Worm (Caenorhabditis elegans) whole organism, L3 larva: Measurements from ENCODE around the gene Y46G5A.22.

Experiments
- R02D3.7 ChIP-seq: fragments of 150-350 bp; optimal IDR thresholded peaks from 2 replicates; lab custom pipeline; 2014; ENCODE audit warnings: missing biosample characterization, missing genetic modification characterization
- ZK546.5 ChIP-seq: sonication (generic microtip); optimal IDR thresholded peaks from 2 replicates; lab custom pipeline; 2017; ENCODE audit warnings: missing biosample characterization, missing genetic modification characterization
- aly-2 ChIP-seq: fragments of 150-350 bp; optimal IDR thresholded peaks from 2 replicates; lab custom pipeline; 2014; ENCODE audit warnings: missing biosample characterization, missing genetic modification characterization
- ama-1 ChIP-seq: fragments of 150-350 bp; optimal IDR thresholded peaks from 2 replicates; lab custom pipeline; 2018
- ceh-16 ChIP-seq: sonication (generic microtip); optimal IDR thresholded peaks from 2 replicates; lab custom pipeline; 2017; ENCODE audit warnings: missing biosample characterization, missing genetic modification characterization
- ceh-28 ChIP-seq: fragments of 150-350 bp; optimal IDR thresholded peaks from 2 replicates; lab custom pipeline; 2014; ENCODE audit warnings: missing biosample characterization, missing genetic modification reagents, missing genetic modification characterization
- ceh-82 ChIP-seq: fragments of 150-350 bp; optimal IDR thresholded peaks from 2 replicates; lab custom pipeline; 2014; ENCODE audit warnings: missing biosample characterization, missing genetic modification characterization
- ceh-9 ChIP-seq: sonication (generic microtip); optimal IDR thresholded peaks from 2 replicates; lab custom pipeline; 2018; ENCODE audit warnings: missing biosample characterization, missing genetic modification characterization
- daf-12 ChIP-seq: fragments of 150-350 bp; optimal IDR thresholded peaks from 2 replicates; lab custom pipeline; 2014; ENCODE audit warnings: missing biosample characterization, missing genetic modification reagents, missing genetic modification characterization
- egl-27 ChIP-seq: sonication (generic microtip); optimal IDR thresholded peaks from 4 replicates; lab custom pipeline; 2017; ENCODE audit warnings: missing biosample characterization, missing genetic modification reagents, missing genetic modification characterization
- egl-5 ChIP-seq: fragments of 150-350 bp; optimal IDR thresholded peaks from 2 replicates; lab custom pipeline; 2017; ENCODE audit warnings: missing biosample characterization, missing genetic modification reagents, missing genetic modification characterization, inconsistent platforms
- elt-1 ChIP-seq: fragments of 150-350 bp; optimal IDR thresholded peaks from 2 replicates; lab custom pipeline; 2014; ENCODE audit warnings: missing biosample characterization, missing genetic modification characterization
- elt-2 ChIP-seq: sonication (generic microtip); optimal IDR thresholded peaks from 2 replicates; lab custom pipeline; 2016; ENCODE audit warnings: missing genetic modification reagents, mild to moderate bottlenecking, missing genetic modification characterization, missing compliant biosample characterization
- elt-3 ChIP-seq, 3 experiments: fragments of 150-350 bp in 1 of 3; sonication (generic microtip) in 2 of 3; optimal IDR thresholded peaks; 2 replicates in 2 of 3; 4 replicates in 1 of 3; lab custom pipeline; 2014 to 2017; ENCODE audit warnings: missing biosample characterization in 3 of 3, missing genetic modification characterization in 3 of 3
- eor-1 ChIP-seq, 2 experiments: fragments of 150-350 bp; optimal IDR thresholded peaks; 2 replicates each; lab custom pipeline; 2014 to 2018; ENCODE audit warnings: missing biosample characterization in 2 of 2, missing genetic modification characterization in 2 of 2
- fkh-10 ChIP-seq: sonication (generic microtip); optimal IDR thresholded peaks from 2 replicates; lab custom pipeline; 2017; ENCODE audit warnings: missing biosample characterization, missing genetic modification reagents, missing genetic modification characterization
- fkh-2 ChIP-seq: fragments of 150-350 bp; optimal IDR thresholded peaks from 2 replicates; lab custom pipeline; 2014; ENCODE audit warnings: missing biosample characterization, missing genetic modification reagents, missing genetic modification characterization
- fos-1 ChIP-seq: fragments of 150-350 bp; optimal IDR thresholded peaks from 2 replicates; lab custom pipeline; 2014; ENCODE audit warnings: missing biosample characterization, missing genetic modification characterization
- hmg-11 ChIP-seq: sonication (generic microtip); optimal IDR thresholded peaks from 2 replicates; lab custom pipeline; 2016; ENCODE audit warnings: missing genetic modification characterization, missing compliant biosample characterization
- jun-1 ChIP-seq: fragments of 150-350 bp; optimal IDR thresholded peaks from 2 replicates; lab custom pipeline; 2014; ENCODE audit warnings: missing biosample characterization, missing genetic modification reagents, missing genetic modification characterization
- lin-15B ChIP-seq: fragments of 150-350 bp; optimal IDR thresholded peaks from 2 replicates; lab custom pipeline; 2014; ENCODE audit warnings: missing biosample characterization, missing genetic modification characterization
- lin-39 ChIP-seq: fragments of 150-350 bp; optimal IDR thresholded peaks from 2 replicates; lab custom pipeline; 2018; ENCODE audit warnings: missing biosample characterization, missing genetic modification reagents, missing genetic modification characterization
- lsy-12 ChIP-seq: sonication (generic microtip); optimal IDR thresholded peaks from 2 replicates; lab custom pipeline; 2016; ENCODE audit warnings: mild to moderate bottlenecking, missing genetic modification characterization, missing compliant biosample characterization
- mdl-1 ChIP-seq: fragments of 150-350 bp; optimal IDR thresholded peaks from 2 replicates; lab custom pipeline; 2014; ENCODE audit warnings: missing biosample characterization, missing genetic modification characterization
- mml-1 ChIP-seq: fragments of 150-350 bp; sonication (generic microtip); optimal IDR thresholded peaks from 3 replicates; lab custom pipeline; 2014; ENCODE audit warnings: missing biosample characterization, missing genetic modification characterization
- nfya-1 ChIP-seq: sonication (generic microtip); optimal IDR thresholded peaks from 2 replicates; lab custom pipeline; 2017; ENCODE audit warnings: missing genetic modification characterization, mild to moderate bottlenecking, missing compliant biosample characterization, antibody characterized with exemption, moderate library complexity; ENCODE audit not compliant: insufficient read depth
- nhr-11 ChIP-seq: fragments of 150-350 bp; optimal IDR thresholded peaks from 2 replicates; lab custom pipeline; 2014; ENCODE audit warnings: missing biosample characterization, missing genetic modification characterization
- nhr-12 ChIP-seq: fragments of 150-350 bp; optimal IDR thresholded peaks from 2 replicates; lab custom pipeline; 2014; ENCODE audit warnings: missing biosample characterization, missing genetic modification characterization
- nhr-23 ChIP-seq: fragments of 150-350 bp; optimal IDR thresholded peaks from 2 replicates; lab custom pipeline; 2014; ENCODE audit warnings: missing biosample characterization, missing genetic modification reagents, missing genetic modification characterization
- nhr-237 ChIP-seq: fragments of 150-350 bp; optimal IDR thresholded peaks from 2 replicates; lab custom pipeline; 2014; ENCODE audit warnings: missing biosample characterization, missing genetic modification characterization
- nhr-25 ChIP-seq: sonication (generic microtip); optimal IDR thresholded peaks from 2 replicates; lab custom pipeline; 2017; ENCODE audit warnings: missing biosample characterization, missing genetic modification characterization
- nhr-28 ChIP-seq: fragments of 150-350 bp; optimal IDR thresholded peaks from 2 replicates; lab custom pipeline; 2014; ENCODE audit warnings: missing biosample characterization, missing genetic modification characterization
- nhr-43 ChIP-seq: sonication (generic microtip); optimal IDR thresholded peaks from 2 replicates; lab custom pipeline; 2016; ENCODE audit warnings: mild to moderate bottlenecking, missing genetic modification characterization, missing compliant biosample characterization; ENCODE audit not compliant: poor library complexity, severe bottlenecking
- nhr-67 ChIP-seq: fragments of 150-350 bp; optimal IDR thresholded peaks from 2 replicates; lab custom pipeline; 2014; ENCODE audit warnings: missing biosample characterization, missing genetic modification characterization
- nhr-76 ChIP-seq: fragments of 150-350 bp; sonication (generic microtip); optimal IDR thresholded peaks from 5 replicates; lab custom pipeline; 2014; ENCODE audit warnings: missing biosample characterization, missing genetic modification characterization
- nhr-77 ChIP-seq: fragments of 150-350 bp; optimal IDR thresholded peaks from 2 replicates; lab custom pipeline; 2014; ENCODE audit warnings: missing biosample characterization, missing genetic modification characterization
- pha-4 ChIP-seq: fragments of 150-350 bp; optimal IDR thresholded peaks from 2 replicates; lab custom pipeline; 2014; ENCODE audit warnings: missing biosample characterization, missing genetic modification reagents, missing genetic modification characterization
- pqm-1 ChIP-seq: fragments of 150-350 bp; optimal IDR thresholded peaks from 2 replicates; lab custom pipeline; 2017; ENCODE audit warnings: missing biosample characterization, missing genetic modification characterization, inconsistent platforms
- sea-2 ChIP-seq: fragments of 150-350 bp; sonication (generic microtip); optimal IDR thresholded peaks from 4 replicates; lab custom pipeline; 2014; ENCODE audit warnings: missing biosample characterization, missing genetic modification reagents, missing genetic modification characterization
- skn-1 ChIP-seq: fragments of 150-350 bp; optimal IDR thresholded peaks from 2 replicates; lab custom pipeline; 2014; ENCODE audit warnings: missing biosample characterization, missing genetic modification characterization
- snpc-4 ChIP-seq: fragments of 150-350 bp; optimal IDR thresholded peaks from 2 replicates; lab custom pipeline; 2014; ENCODE audit warnings: missing biosample characterization, missing genetic modification characterization
- tbx-2 ChIP-seq: sonication (generic microtip); optimal IDR thresholded peaks from 2 replicates; lab custom pipeline; 2016; ENCODE audit warnings: mild to moderate bottlenecking, missing genetic modification characterization, missing compliant biosample characterization
- unc-39 ChIP-seq: sonication (generic microtip); optimal IDR thresholded peaks from 4 replicates; lab custom pipeline; 2017; ENCODE audit warnings: missing biosample characterization, missing genetic modification characterization
- unc-62 ChIP-seq: fragments of 150-350 bp; sonication (generic microtip); optimal IDR thresholded peaks from 4 replicates; lab custom pipeline; 2014; ENCODE audit warnings: missing biosample characterization, missing genetic modification reagents, missing genetic modification characterization
- zag-1 ChIP-seq: fragments of 150-350 bp; optimal IDR thresholded peaks from 2 replicates; lab custom pipeline; 2014; ENCODE audit warnings: missing biosample characterization, missing genetic modification characterization
- ztf-11 ChIP-seq: fragments of 150-350 bp; optimal IDR thresholded peaks from 2 replicates; lab custom pipeline; 2014; ENCODE audit warnings: missing biosample characterization, missing genetic modification characterization
- ztf-4 ChIP-seq: fragments of 150-350 bp; optimal IDR thresholded peaks from 2 replicates; lab custom pipeline; 2014; ENCODE audit warnings: missing biosample characterization, missing genetic modification characterization

The Y46G5A.22 gene

DNA sequence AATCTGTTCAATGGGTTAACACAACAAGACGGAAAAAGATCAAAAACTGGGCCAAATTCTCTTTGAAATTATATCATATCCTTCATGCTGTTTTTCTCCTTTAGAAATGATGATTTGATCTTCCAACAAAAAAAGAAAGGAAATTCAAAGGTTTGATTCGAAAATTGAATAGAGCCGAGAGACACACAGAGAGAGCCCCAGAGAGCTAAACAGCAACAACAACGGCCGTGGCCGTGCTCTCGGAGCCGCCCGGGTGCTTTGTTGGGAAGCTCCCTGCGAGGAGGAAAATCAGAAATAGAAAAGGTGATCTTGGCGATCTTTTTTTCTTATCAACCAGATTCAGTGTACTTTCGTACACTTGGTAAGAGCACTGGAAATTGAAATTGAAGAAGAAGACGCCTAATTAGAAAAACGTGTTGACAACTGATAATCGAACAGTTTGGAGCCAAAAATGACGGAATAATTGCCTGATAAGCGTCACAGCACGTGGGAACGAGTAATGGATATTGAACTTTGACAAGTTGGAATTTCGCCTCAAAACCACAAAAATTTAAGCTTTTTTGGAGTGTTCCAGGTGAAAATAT lies 21.1 kb downstream of the Y46G5A.22 start:
- TF ChIP-seq nhr-28 (tag; lab: Kevin White, UChicago) (no peak), nhr-43 (peak; percentile 16), nhr-12 (tag; lab: Kevin White, UChicago) (no peak), ceh-9 (tag; lab: Kevin White, UChicago) (no peak), elt-2 (tag; lab: Kevin White, UChicago) (peak; percentile 88), sea-2 (GFP tag; lab: Kevin White, UChicago) (no peak), unc-39 (tag; lab: Kevin White, UChicago) (no peak), nfya-1 (tag; lab: Kevin White, UChicago) (peak; percentile 6), skn-1 (tag; lab: Kevin White, UChicago) (no peak), nhr-77 (tag; lab: Kevin White, UChicago) (no peak), fkh-2 (no peak), nhr-11 (tag; lab: Kevin White, UChicago) (no peak), lin-15B (tag; lab: Kevin White, UChicago) (peak; percentile 8), jun-1 (tag; lab: Kevin White, UChicago) (peak; percentile 57), ceh-16 (tag; lab: Kevin White, UChicago) (no peak), eor-1 (tag; optimal IDR thresholded peaks at IDR 0.05; lab: Kevin White, UChicago) (no peak), aly-2 (tag; lab: Kevin White, UChicago) (no peak), ceh-28 (tag; lab: Kevin White, UChicago) (no peak), zag-1 (tag; lab: Kevin White, UChicago) (no peak), pha-4 (tag; lab: Kevin White, UChicago) (peak; percentile 54), nhr-237 (tag; lab: Kevin White, UChicago) (no peak), nhr-23 (tag; lab: Kevin White, UChicago) (no peak), daf-12 (no peak), fos-1 (no peak), lin-39 (tag; lab: Kevin White, UChicago) (no peak), elt-1 (tag; lab: Kevin White, UChicago) (no peak), pqm-1 (tag; lab: Kevin White, UChicago) (peak; percentile 94), unc-62 (GFP tag; lab: Kevin White, UChicago) (no peak), nhr-67 (tag; lab: Kevin White, UChicago) (no peak), nhr-25 (no peak), egl-27 (tag; lab: Kevin White, UChicago) (no peak), R02D3.7 (no peak), lsy-12 (tag; lab: Kevin White, UChicago) (no peak), mdl-1 (no peak), fkh-10 (GFP tag; lab: Kevin White, UChicago) (peak; percentile 34), elt-3 (tag; optimal IDR thresholded peaks at IDR 0.05; lab: Kevin White, UChicago) (no peak), tbx-2 (tag; lab: Kevin White, UChicago) (no peak), nhr-76 (tag; lab: Kevin White, UChicago) (no peak), ztf-11 (no peak), ama-1 (lab: Kevin White, UChicago) (peak; percentile 78), hmg-11 (tag; lab: Kevin White, UChicago) (peak; percentile 9), mml-1 (tag; lab: Kevin White, UChicago) (no peak), egl-5 (no peak), ceh-82 (tag; lab: Kevin White, UChicago) (no peak), ztf-4 (tag; lab: Kevin White, UChicago) (no peak), ZK546.5 (tag; lab: Kevin White, UChicago) (no peak), snpc-4 (tag; lab: Kevin White, UChicago) (no peak)
